Worm (Caenorhabditis elegans): ENCODE results near the gene Y6E2A.7.

Y6E2A.7 gene

DNA sequence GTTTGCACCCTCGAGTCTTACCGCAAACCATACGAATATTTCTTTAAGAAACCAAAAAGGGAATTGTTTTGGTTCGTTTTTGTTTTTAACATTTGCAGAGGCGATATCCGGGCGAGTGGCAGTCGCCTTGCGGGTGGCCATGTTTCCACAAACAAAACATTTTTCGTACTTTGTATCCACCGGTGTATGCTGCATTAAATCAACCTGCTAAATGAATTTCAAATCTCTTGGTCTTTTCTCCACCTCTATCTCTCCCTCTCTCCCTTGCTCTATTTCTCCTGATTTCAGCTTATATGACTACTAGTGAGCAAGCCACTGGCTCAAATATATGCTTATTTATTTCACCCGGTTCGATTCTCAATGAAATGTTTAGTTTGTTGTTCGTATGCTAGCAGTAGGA, 42.4 kb upstream of the Y6E2A.7 start, which contains the start of gene nhr-52:
nhr-52 (plus strand) TSS at position 301 of the 400 bp plus-strand sequence.
- no peak for TF ChIP-seq nfya-1 (tag; optimal IDR thresholded peaks at IDR 0.05; ENCODE audit: borderline replicate concordance, insufficient read depth)
- no peak for TF ChIP-seq nfyb-1 (GFP tag; IDR thresholded peaks at IDR 0.05)
- no peak for TF ChIP-seq aptf-2 (GFP tag; conservative IDR thresholded peaks at IDR 0.05)
- no peak for TF ChIP-seq nhr-80 (tag; optimal IDR thresholded peaks at IDR 0.05)
- no peak for TF ChIP-seq lin-26 (GFP tag; IDR thresholded peaks at IDR 0.05)
- TF ChIP-seq ZK185.1 (tag; optimal IDR thresholded peaks at IDR 0.05; ENCODE audit: poor library complexity, severe bottlenecking), result no peak

DNA sequence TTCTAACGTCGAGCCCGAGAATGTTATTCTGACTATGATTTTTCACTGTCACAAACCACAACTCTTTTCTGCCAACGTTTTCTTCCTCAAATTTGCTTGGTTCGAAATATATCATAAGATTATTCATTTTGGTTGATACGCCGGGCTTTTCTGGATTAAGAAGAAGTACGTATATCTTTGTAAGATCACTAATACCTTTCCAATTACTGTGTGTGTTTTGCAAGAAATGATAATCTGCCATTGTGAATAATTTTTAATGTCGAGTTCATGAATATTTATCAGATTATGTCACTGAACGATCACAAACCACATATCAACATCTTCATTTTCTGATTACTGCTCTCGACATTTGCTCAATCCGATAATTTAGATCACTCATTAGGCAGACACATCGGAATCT, 34.1 kb upstream of the Y6E2A.7 start, which contains the start of gene nhr-196:
nhr-196 (plus strand) TSS at position 118 of the 400 bp plus-strand sequence.
- TF ChIP-seq athp-1 (tag; optimal IDR thresholded peaks at IDR 0.05), result no peak
- TF ChIP-seq T07F8.4 (tag; optimal IDR thresholded peaks at IDR 0.05), result no peak
- no peak for TF ChIP-seq rcor-1 (GFP tag; IDR thresholded peaks at IDR 0.05)
- no peak for TF ChIP-seq ceh-100 (GFP tag; IDR thresholded peaks at IDR 0.05)
- no peak for TF ChIP-seq F22D6.2 (tag; optimal IDR thresholded peaks at IDR 0.05)
- TF ChIP-seq lin-35 (GFP tag; optimal IDR thresholded peaks at IDR 0.05), result no peak
- TF ChIP-seq K11D2.4 (GFP tag; IDR thresholded peaks at IDR 0.05), result no peak
- TF ChIP-seq ztf-25 (GFP tag; IDR thresholded peaks at IDR 0.05), result no peak
- no peak for TF ChIP-seq ztf-26 (tag; optimal IDR thresholded peaks at IDR 0.05)
- no peak for TF ChIP-seq hlh-26 (GFP tag; conservative IDR thresholded peaks at IDR 0.05)
- no peak for TF ChIP-seq nhr-27 (tag; optimal IDR thresholded peaks at IDR 0.05)
- TF ChIP-seq F37B4.10 (GFP tag; IDR thresholded peaks at IDR 0.05), result no peak
- no peak for TF ChIP-seq chd-7 (tag; optimal IDR thresholded peaks at IDR 0.05)
- no peak for TF ChIP-seq aptf-3 (GFP tag; IDR thresholded peaks at IDR 0.05)

DNA sequence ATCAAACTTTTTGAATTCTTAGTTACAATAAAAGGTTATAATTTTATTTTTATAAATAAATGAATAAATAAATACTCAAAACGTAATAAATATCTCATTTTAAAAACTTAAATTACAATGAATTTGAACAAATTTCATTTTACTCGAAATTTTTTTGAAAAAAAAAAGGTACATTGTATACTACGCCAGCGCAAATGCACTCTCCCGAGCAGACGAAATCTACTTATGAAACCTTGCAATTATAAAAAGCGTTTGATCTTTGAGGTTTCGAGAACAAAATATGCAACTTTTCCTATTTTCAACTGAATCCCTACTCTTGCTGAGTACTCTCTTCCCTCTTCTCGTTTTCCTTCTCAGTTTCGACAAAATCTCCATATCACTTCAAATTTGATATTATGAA, 32.0 kb upstream of the Y6E2A.7 start, which contains the start of gene nhr-197:
nhr-197 (plus strand) TSS at position 301 of the 400 bp plus-strand sequence.
- no peak for TF ChIP-seq ZK185.1 (tag; optimal IDR thresholded peaks at IDR 0.05; ENCODE audit: poor library complexity, severe bottlenecking)

DNA sequence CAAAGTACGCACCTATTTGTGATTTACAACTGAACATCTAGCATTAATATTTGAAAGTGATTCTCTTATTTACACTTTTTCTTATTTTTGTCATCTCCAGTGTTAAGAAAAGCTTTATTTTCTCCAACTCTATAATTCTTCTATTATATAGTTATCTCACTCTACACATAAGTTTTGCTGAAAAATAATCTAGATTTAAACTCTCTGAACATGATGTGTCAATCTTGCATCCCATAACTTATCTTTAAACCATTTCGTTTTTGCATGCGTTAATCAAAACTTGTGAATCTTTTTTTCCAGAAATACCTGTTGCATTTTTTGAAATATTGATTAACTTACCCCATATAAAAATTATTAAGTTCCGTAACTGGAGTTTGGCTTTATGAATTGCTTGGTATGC, 29.7 kb upstream of the Y6E2A.7 start, which contains the start of gene nhr-268:
nhr-268 (plus strand) TSS at position 301 of the 400 bp plus-strand sequence.
- TF ChIP-seq tbp1 (GFP tag; optimal IDR thresholded peaks at IDR 0.05) (no peak), hlh-26 (GFP tag; conservative IDR thresholded peaks at IDR 0.05) (no peak), lsy-27 (tag; optimal IDR thresholded peaks at IDR 0.05; ENCODE audit: borderline replicate concordance, insufficient read depth) (no peak), ceh-79 (tag; optimal IDR thresholded peaks at IDR 0.05) (no peak), ekl-4 (GFP tag; IDR thresholded peaks at IDR 0.05) (no peak), ztf-25 (GFP tag; IDR thresholded peaks at IDR 0.05) (no peak), rpc-1 (optimal IDR thresholded peaks at IDR 0.05) (no peak), rpc-1 (tag; optimal IDR thresholded peaks at IDR 0.05) (no peak), xnd-1 (tag; optimal IDR thresholded peaks at IDR 0.05) (no peak), nhr-80 (tag; optimal IDR thresholded peaks at IDR 0.05) (no peak), die-1 (tag; optimal IDR thresholded peaks at IDR 0.05) (no peak), sea-2 (GFP tag; IDR thresholded peaks at IDR 0.05) (no peak), atf-7 (tag; optimal IDR thresholded peaks at IDR 0.05) (no peak), dpff-1 (tag; optimal IDR thresholded peaks at IDR 0.05) (no peak), attf-6 (GFP tag; IDR thresholded peaks at IDR 0.05) (no peak), lin-26 (GFP tag; IDR thresholded peaks at IDR 0.05) (no peak), egl-44 (GFP tag; IDR thresholded peaks at IDR 0.05) (no peak), egl-18 (GFP tag; IDR thresholded peaks at IDR 0.05) (no peak), K12H6.12 (tag; optimal IDR thresholded peaks at IDR 0.05) (no peak), aptf-3 (GFP tag; IDR thresholded peaks at IDR 0.05) (no peak)

Measured in whole organism, young adult.